Fruit fly (Drosophila melanogaster): ENCODE results near the gene CG14062.

Gene CG14062

dm6 chr3R:28642791-28643190 lies at the start of gene CG14062:
TSS of gene CG14062 (minus strand) at chr3R:28642891.
- TF ChIP-seq Hr78 (GFP tag; optimal IDR thresholded peaks at IDR 0.05), result no peak
- no peak for TF ChIP-seq br (GFP tag; optimal IDR thresholded peaks at IDR 0.05)
- no peak for TF ChIP-seq foxo (GFP tag; optimal IDR thresholded peaks at IDR 0.05)
- no peak for TF ChIP-seq dmrt93B (GFP tag; optimal IDR thresholded peaks at IDR 0.05)
- TF ChIP-seq fru (GFP tag; optimal IDR thresholded peaks at IDR 0.05), result no peak
- no peak for TF ChIP-seq Hnf4 (GFP tag; optimal IDR thresholded peaks at IDR 0.05)

DNA sequence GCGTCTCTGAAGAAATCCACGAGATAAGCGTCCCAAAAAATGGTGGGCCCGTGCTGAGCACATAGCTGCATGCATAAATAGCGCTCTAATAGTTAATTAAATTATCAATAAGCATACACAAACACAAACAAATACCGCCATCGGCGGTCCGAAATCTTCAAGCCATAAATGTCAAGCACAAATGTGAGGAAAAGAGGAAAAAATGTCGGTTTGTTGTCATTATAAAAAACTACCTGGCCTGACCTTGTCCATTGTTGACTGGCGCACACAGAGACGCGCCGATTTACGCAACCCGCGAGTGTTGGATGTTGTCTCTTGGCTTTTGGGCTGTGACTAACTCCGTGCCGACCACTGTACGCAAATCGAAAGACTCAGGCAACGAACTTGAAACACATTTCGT lies 45.3 kb upstream of the CG14062 start:
- TF ChIP-seq CrebA (GFP tag; optimal IDR thresholded peaks at IDR 0.05; ENCODE audit: borderline replicate concordance) (no peak), CG9705 (GFP tag; optimal IDR thresholded peaks at IDR 0.05) (no peak), Dfd (GFP tag; optimal IDR thresholded peaks at IDR 0.05) (no peak), OdsH (GFP tag; optimal IDR thresholded peaks at IDR 0.05) (no peak), Sp1 (GFP tag; optimal IDR thresholded peaks at IDR 0.05) (no peak), jim (GFP tag; optimal IDR thresholded peaks at IDR 0.05) (no peak), dmrt93B (GFP tag; optimal IDR thresholded peaks at IDR 0.05) (no peak), N (GFP tag; optimal IDR thresholded peaks at IDR 0.05) (no peak), ey (GFP tag; optimal IDR thresholded peaks at IDR 0.05) (no peak), Dif (GFP tag; optimal IDR thresholded peaks at IDR 0.05; ENCODE audit: partially characterized antibody) (no peak), usp (GFP tag; optimal IDR thresholded peaks at IDR 0.05) (no peak), tai (GFP tag; optimal IDR thresholded peaks at IDR 0.05) (no peak), sage (GFP tag; optimal IDR thresholded peaks at IDR 0.05) (no peak), Myc (optimal IDR thresholded peaks at IDR 0.05) (no peak), HLH106 (tag; optimal IDR thresholded peaks at IDR 0.05) (no peak), Hr83 (GFP tag; optimal IDR thresholded peaks at IDR 0.05; ENCODE audit: poor library complexity, severe bottlenecking) (no peak)

- TF ChIP-seq Mio (GFP tag; optimal IDR thresholded peaks at IDR 0.05) (no peak), Dfd (GFP tag; optimal IDR thresholded peaks at IDR 0.05) (no peak), Hr83 (GFP tag; optimal IDR thresholded peaks at IDR 0.05; ENCODE audit: poor library complexity, severe bottlenecking) (no peak), GATAd (GFP tag; optimal IDR thresholded peaks at IDR 0.05) (no peak), jim (GFP tag; optimal IDR thresholded peaks at IDR 0.05) (no peak), tai (GFP tag; optimal IDR thresholded peaks at IDR 0.05) (no peak), Jra (GFP tag; optimal IDR thresholded peaks at IDR 0.05) (no peak), sv (GFP tag; optimal IDR thresholded peaks at IDR 0.05) (no peak), Rel (GFP tag; optimal IDR thresholded peaks at IDR 0.05) (no peak), Rel (tag; optimal IDR thresholded peaks at IDR 0.05) (no peak), CrebA (GFP tag; optimal IDR thresholded peaks at IDR 0.05; ENCODE audit: borderline replicate concordance) (no peak), pan (optimal IDR thresholded peaks at IDR 0.05) (no peak)
Measured at dm6 chr3R:28685558-28685957, 42.9 kb upstream of the CG14062 start.

DNA sequence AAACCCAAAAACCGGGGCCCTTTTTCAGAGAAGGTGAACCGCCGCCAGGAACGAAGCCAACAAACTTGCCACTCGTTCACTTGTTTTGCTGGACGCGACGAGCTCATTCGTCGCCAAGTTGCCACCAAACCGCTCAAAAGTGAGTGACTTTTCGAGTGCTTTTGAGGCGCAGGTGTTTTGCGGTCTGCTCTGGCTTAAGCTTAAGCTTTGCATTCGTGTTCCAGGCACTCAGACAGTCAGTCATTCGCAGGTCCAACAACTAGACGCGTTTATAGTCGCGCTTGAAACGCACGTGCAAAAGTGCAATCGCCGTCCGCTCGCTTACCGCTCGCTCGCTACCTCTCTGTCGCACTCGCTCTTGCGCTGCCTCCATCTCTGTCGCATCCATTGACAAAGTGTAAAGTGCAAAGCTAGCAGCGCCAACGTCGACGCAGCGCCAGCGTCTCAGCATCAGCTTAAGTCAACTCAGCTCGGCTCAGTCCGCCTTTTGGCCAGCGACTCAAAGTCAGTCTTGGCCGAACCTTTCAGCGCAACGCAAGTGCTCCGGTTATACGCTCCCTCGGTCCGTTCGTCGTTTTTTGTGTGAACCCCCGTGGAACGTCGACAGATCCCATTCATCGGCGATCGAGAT lies 39.3 kb upstream of the CG14062 start:
- TF ChIP-seq Vsx2 (GFP tag; optimal IDR thresholded peaks at IDR 0.05; ENCODE audit: partially characterized antibody), result no peak
- TF ChIP-seq fru (GFP tag; optimal IDR thresholded peaks at IDR 0.05), result peak; percentile 23
- no peak for TF ChIP-seq psq (GFP tag; optimal IDR thresholded peaks at IDR 0.05)
- no peak for TF ChIP-seq pan (optimal IDR thresholded peaks at IDR 0.05)
- no peak for TF ChIP-seq Rel (GFP tag; optimal IDR thresholded peaks at IDR 0.05)
- peak; percentile 97 for TF ChIP-seq Rel (tag; optimal IDR thresholded peaks at IDR 0.05)
- TF ChIP-seq brk (GFP tag; optimal IDR thresholded peaks at IDR 0.05), result no peak
- TF ChIP-seq lola (GFP tag; optimal IDR thresholded peaks at IDR 0.05), result no peak
- no peak for TF ChIP-seq dmrt93B (GFP tag; optimal IDR thresholded peaks at IDR 0.05)
- no peak for TF ChIP-seq dsf (GFP tag; optimal IDR thresholded peaks at IDR 0.05; ENCODE audit: borderline replicate concordance)
- peak; percentile 19 for TF ChIP-seq Dif (GFP tag; optimal IDR thresholded peaks at IDR 0.05; ENCODE audit: partially characterized antibody)
- TF ChIP-seq h (GFP tag; optimal IDR thresholded peaks at IDR 0.05), result no peak

DNA sequence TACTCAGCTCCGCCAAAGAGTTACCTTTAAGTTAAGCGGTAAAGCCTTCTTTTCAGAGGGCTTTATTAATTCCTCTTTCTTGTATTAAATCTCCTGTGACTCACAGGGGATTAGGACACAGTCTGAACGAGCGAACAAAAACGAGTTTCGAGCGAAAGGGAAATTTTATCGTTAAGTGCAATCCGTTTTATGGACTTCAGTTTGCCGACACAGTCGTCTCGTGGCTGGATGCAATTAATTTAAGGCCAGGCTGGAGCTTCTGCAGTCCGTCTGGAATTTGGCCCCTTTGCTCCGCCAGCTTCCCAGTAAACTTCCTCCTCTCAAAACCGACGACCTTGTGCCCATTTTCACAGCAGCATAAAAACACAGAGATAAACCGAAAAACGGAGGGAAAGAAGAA lies 36.9 kb upstream of the CG14062 start:
- TF ChIP-seq HLH106 (tag; optimal IDR thresholded peaks at IDR 0.05), result no peak
- no peak for TF ChIP-seq CrebA (GFP tag; optimal IDR thresholded peaks at IDR 0.05; ENCODE audit: borderline replicate concordance)
- no peak for TF ChIP-seq foxo (GFP tag; optimal IDR thresholded peaks at IDR 0.05)
- no peak for TF ChIP-seq Hr83 (GFP tag; optimal IDR thresholded peaks at IDR 0.05; ENCODE audit: poor library complexity, severe bottlenecking)
- TF ChIP-seq N (GFP tag; optimal IDR thresholded peaks at IDR 0.05), result no peak

Measured in whole organism, wandering third instar larva.